Fruit fly (Drosophila melanogaster) whole organism, embryonic: ENCODE data around the gene Torsin.

Source experiments
- CG13775 ChIP-seq: fragments of 200-800 bp; sonication (Bioruptor generic); optimal IDR thresholded peaks from 3 replicates; lab custom pipeline; 2017; ENCODE audit warnings: missing biosample characterization, mild to moderate bottlenecking, missing genetic modification characterization
- CG18476 ChIP-seq: fragments of 200-800 bp; sonication (Bioruptor generic); optimal IDR thresholded peaks from 2 replicates; lab custom pipeline; 2016; ENCODE audit warnings: missing biosample characterization, mild to moderate bottlenecking, missing genetic modification characterization
- CG31388 ChIP-seq: fragments of 200-800 bp; sonication (Bioruptor generic); optimal IDR thresholded peaks from 2 replicates; lab custom pipeline; 2016; ENCODE audit warnings: missing biosample characterization, missing genetic modification characterization
- CG32532 ChIP-seq: fragments of 200-800 bp; sonication (Bioruptor generic); IDR thresholded peaks from 2 replicates; pipeline ENCODE4 v1.3.6; 2022; ENCODE audit warnings: missing biosample characterization, missing genetic modification characterization
- CG4854 ChIP-seq: fragments of 200-800 bp; sonication (Bioruptor generic); optimal IDR thresholded peaks from 2 replicates; lab custom pipeline; 2016; ENCODE audit warnings: missing biosample characterization, missing genetic modification characterization, inconsistent platforms
- Deaf1 ChIP-seq: fragments of 200-800 bp; optimal IDR thresholded peaks from 3 replicates; lab custom pipeline; 2019; ENCODE audit warnings: missing biosample characterization, mild to moderate bottlenecking, missing genetic modification characterization, moderate library complexity
- Oli ChIP-seq: fragments of 200-800 bp; sonication (Bioruptor generic); optimal IDR thresholded peaks from 2 replicates; lab custom pipeline; 2018; ENCODE audit warnings: missing biosample characterization, mild to moderate bottlenecking, missing genetic modification characterization, moderate library complexity
- bsh ChIP-seq, 2 experiments: fragments of 200-800 bp; sonication (Bioruptor generic); optimal IDR thresholded peaks; 2 replicates each; lab custom pipeline; 2017 to 2018; ENCODE audit warnings: mild to moderate bottlenecking in 2 of 2, missing biosample characterization in 2 of 2, missing genetic modification characterization in 2 of 2, moderate library complexity in 1 of 2
- peb ChIP-seq: fragments of 200-800 bp; sonication (Bioruptor generic); IDR thresholded peaks from 2 replicates; pipeline ENCODE4 v1.3.6; 2022; ENCODE audit warnings: missing biosample characterization, missing genetic modification characterization
- zfh2 ChIP-seq: fragments of 200-800 bp; sonication (Bioruptor generic); optimal IDR thresholded peaks from 2 replicates; lab custom pipeline; 2016; ENCODE audit warnings: missing biosample characterization, missing genetic modification characterization

- TF ChIP-seq Oli (tag; lab: Kevin White, UChicago) = no peak
- TF ChIP-seq CG32532 = no peak
- no peak for TF ChIP-seq CG31388 (GFP tag; lab: Kevin White, UChicago)
- TF ChIP-seq CG13775 (GFP tag; lab: Kevin White, UChicago) = no peak
- no peak for TF ChIP-seq bsh (GFP tag; optimal IDR thresholded peaks at IDR 0.05; lab: Kevin White, UChicago)
- TF ChIP-seq Deaf1 (tag; lab: Kevin White, UChicago) = no peak
- no peak for TF ChIP-seq CG4854
- no peak for TF ChIP-seq CG18476 (GFP tag; lab: Kevin White, UChicago)
- TF ChIP-seq peb = no peak
- no peak for TF ChIP-seq zfh2 (GFP tag; lab: Kevin White, UChicago)
Observed at dm6 chrX:4615684-4616292, 34.0 kb downstream of the Torsin start.
